Worm (Caenorhabditis elegans): ENCODE data around the gene rsf-1.
A peak's percentile ranks its signal among the peaks of the same experiment; 100 is the strongest.

The rsf-1 gene

ce11 chrII:11283013-11283412 is 23.2 kb upstream of the rsf-1 start:
- no peak for TF ChIP-seq hpl-2 (GFP tag; optimal IDR thresholded peaks at IDR 0.05)
- no peak for TF ChIP-seq skn-1 (tag; optimal IDR thresholded peaks at IDR 0.05)
- TF ChIP-seq efl-1 (optimal IDR thresholded peaks at IDR 0.05) = no peak
- TF ChIP-seq efl-1 (GFP tag; optimal IDR thresholded peaks at IDR 0.05 in 1 of 2) = peak in 1 of 2 experiments; percentile 88
- no peak for TF ChIP-seq hlh-17 (GFP tag; optimal IDR thresholded peaks at IDR 0.05; ENCODE audit: borderline replicate concordance)
- no peak for TF ChIP-seq fkh-10 (GFP tag; optimal IDR thresholded peaks at IDR 0.05)
- no peak for TF ChIP-seq egl-13 (tag; optimal IDR thresholded peaks at IDR 0.05)
- TF ChIP-seq ceh-63 (GFP tag; optimal IDR thresholded peaks at IDR 0.05) = no peak
- TF ChIP-seq alr-1 (tag; optimal IDR thresholded peaks at IDR 0.05; ENCODE audit: borderline replicate concordance) = no peak
- no peak for TF ChIP-seq ceh-82 (tag; optimal IDR thresholded peaks at IDR 0.05)
- no peak for TF ChIP-seq swsn-7 (tag; optimal IDR thresholded peaks at IDR 0.05)
- no peak for TF ChIP-seq nhr-77 (tag; optimal IDR thresholded peaks at IDR 0.05)
- TF ChIP-seq ceh-88 (GFP tag; IDR thresholded peaks at IDR 0.05) = no peak
- no peak for TF ChIP-seq fos-1 (tag; optimal IDR thresholded peaks at IDR 0.05)
- TF ChIP-seq dsc-1 (tag; optimal IDR thresholded peaks at IDR 0.05) = no peak
- TF ChIP-seq C34B4.2 (tag; optimal IDR thresholded peaks at IDR 0.05) = no peak
- TF ChIP-seq lin-13 (GFP tag; optimal IDR thresholded peaks at IDR 0.05) = no peak
- TF ChIP-seq rnt-1 (tag; optimal IDR thresholded peaks at IDR 0.05) = peak; percentile 44
- no peak for TF ChIP-seq nhr-47 (tag; optimal IDR thresholded peaks at IDR 0.05)
- peak; percentile 29 for TF ChIP-seq unc-130 (tag; optimal IDR thresholded peaks at IDR 0.05)
- no peak for TF ChIP-seq pqm-1 (tag; optimal IDR thresholded peaks at IDR 0.05)

ce11 chrII:11283803-11284202 is 22.4 kb upstream of the rsf-1 start:
- no peak for TF ChIP-seq dpl-1 (GFP tag; optimal IDR thresholded peaks at IDR 0.05)
- TF ChIP-seq elt-2 (tag; optimal IDR thresholded peaks at IDR 0.05) = peak; percentile 42
- no peak for TF ChIP-seq nhr-11 (tag; optimal IDR thresholded peaks at IDR 0.05)
- TF ChIP-seq fkh-8 (tag; optimal IDR thresholded peaks at IDR 0.05) = no peak
- TF ChIP-seq aha-1 (tag; optimal IDR thresholded peaks at IDR 0.05) = no peak
- TF ChIP-seq nhr-85 (tag) = peak; percentile 40

DNA sequence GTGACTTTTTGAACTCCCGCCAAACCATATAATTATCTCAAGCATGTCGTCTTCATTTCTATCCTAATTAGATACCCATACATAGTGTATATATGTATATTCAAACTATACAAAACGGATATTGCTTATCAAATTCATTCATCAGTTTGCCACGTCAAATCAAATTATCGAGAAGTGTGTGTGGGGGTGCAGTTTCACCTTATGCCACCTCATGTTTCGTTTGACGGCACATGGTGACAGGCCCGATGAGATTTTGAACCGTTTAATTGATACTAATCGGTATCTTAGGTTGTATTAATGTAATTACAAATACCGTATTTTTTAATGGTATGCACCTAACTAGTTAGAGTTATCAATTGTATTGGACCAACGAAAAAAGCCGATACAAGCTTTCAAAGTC is 21.5 kb upstream of the rsf-1 start:
- TF ChIP-seq ama-1 (optimal IDR thresholded peaks at IDR 0.05) (no peak), C04F5.9 (tag; optimal IDR thresholded peaks at IDR 0.05) (no peak), snpc-4 (tag; optimal IDR thresholded peaks at IDR 0.05) (no peak), tbx-2 (tag; optimal IDR thresholded peaks at IDR 0.05) (peak; percentile 17), nhr-85 (tag) (peak; percentile 51), lin-14 (GFP tag; optimal IDR thresholded peaks at IDR 0.05) (peak; percentile 13), skn-1 (tag; optimal IDR thresholded peaks at IDR 0.05) (no peak), unc-130 (tag; optimal IDR thresholded peaks at IDR 0.05) (peak; percentile 96), grh-1 (GFP tag; IDR thresholded peaks at IDR 0.05) (no peak)

- TF ChIP-seq isw-1 (GFP tag; IDR thresholded peaks at IDR 0.05) (no peak), pqm-1 (tag; optimal IDR thresholded peaks at IDR 0.05) (no peak), unc-86 (tag; optimal IDR thresholded peaks at IDR 0.05) (no peak), elt-2 (tag; optimal IDR thresholded peaks at IDR 0.05) (peak; percentile 25), ceh-88 (GFP tag; IDR thresholded peaks at IDR 0.05) (no peak), nhr-28 (tag; optimal IDR thresholded peaks at IDR 0.05) (no peak), nhr-12 (tag; optimal IDR thresholded peaks at IDR 0.05) (no peak), mdl-1 (tag; optimal IDR thresholded peaks at IDR 0.05) (no peak)
Observed at ce11 chrII:11285282-11285933, 20.8 kb upstream of the rsf-1 start.
